Fruit fly (Drosophila melanogaster) whole organism, wandering third instar larva: ENCODE measurements around the gene Hsp27.

Experiments used
- Abd-B ChIP-seq: fragments of >200 bp; optimal IDR thresholded peaks from 2 replicates; lab custom pipeline; 2017; ENCODE audit warnings: missing biosample characterization, missing genetic modification characterization
- CG32264 ChIP-seq: fragments of 200-800 bp; sonication (Bioruptor generic); optimal IDR thresholded peaks from 2 replicates; lab custom pipeline; 2016; ENCODE audit warnings: missing biosample characterization, missing genetic modification characterization
- Dif ChIP-seq: fragments of 200-275, 200-300 bp; sonication (Bioruptor generic); optimal IDR thresholded peaks from 2 replicates; lab custom pipeline; 2018; ENCODE audit warnings: missing biosample characterization, missing genetic modification characterization; ENCODE audit not compliant: partially characterized antibody
- GATAd ChIP-seq: sonication (Bioruptor generic); optimal IDR thresholded peaks from 2 replicates; lab custom pipeline; 2016; ENCODE audit warnings: missing biosample characterization, missing genetic modification characterization
- Jra ChIP-seq: sonication (Bioruptor generic); optimal IDR thresholded peaks from 2 replicates; lab custom pipeline; 2016; ENCODE audit warnings: missing biosample characterization, missing genetic modification characterization
- Vsx2 ChIP-seq: fragments of 200-300, 225-300 bp; sonication (Bioruptor generic); optimal IDR thresholded peaks from 2 replicates; lab custom pipeline; 2018; ENCODE audit warnings: missing biosample characterization, missing genetic modification characterization; ENCODE audit not compliant: partially characterized antibody
- brk ChIP-seq: fragments of 200-800 bp; sonication (Bioruptor generic); optimal IDR thresholded peaks from 2 replicates; lab custom pipeline; 2016; ENCODE audit warnings: missing biosample characterization, mild to moderate bottlenecking, missing genetic modification characterization
- dmrt93B ChIP-seq: fragments of 200-800 bp; sonication (Bioruptor generic); optimal IDR thresholded peaks from 2 replicates; lab custom pipeline; 2018; ENCODE audit warnings: missing biosample characterization, mild to moderate bottlenecking, missing genetic modification characterization
- dsf ChIP-seq: sonication (Bioruptor generic); optimal IDR thresholded peaks from 2 replicates; lab custom pipeline; 2016; ENCODE audit warnings: missing biosample characterization, missing genetic modification characterization, borderline replicate concordance
- h ChIP-seq: fragments of 200-800 bp; sonication (Bioruptor generic); optimal IDR thresholded peaks from 3 replicates; lab custom pipeline; 2016; ENCODE audit warnings: missing biosample characterization, mild to moderate bottlenecking, missing genetic modification characterization
- pan ChIP-seq: fragments of >200 bp; optimal IDR thresholded peaks from 2 replicates; lab custom pipeline; 2017
- psq ChIP-seq: fragments of 200-800 bp; sonication (Bioruptor generic); optimal IDR thresholded peaks from 3 replicates; lab custom pipeline; 2017; ENCODE audit warnings: missing biosample characterization, mild to moderate bottlenecking, missing genetic modification characterization, moderate library complexity
- rgr ChIP-seq: fragments of 200-800 bp; sonication (Bioruptor generic); optimal IDR thresholded peaks from 3 replicates; lab custom pipeline; 2016; ENCODE audit warnings: missing biosample characterization, mild to moderate bottlenecking, missing genetic modification characterization
- woc ChIP-seq: sonication (Bioruptor generic); optimal IDR thresholded peaks from 2 replicates; lab custom pipeline; 2016; ENCODE audit warnings: missing biosample characterization, mild to moderate bottlenecking, missing genetic modification characterization

DNA sequence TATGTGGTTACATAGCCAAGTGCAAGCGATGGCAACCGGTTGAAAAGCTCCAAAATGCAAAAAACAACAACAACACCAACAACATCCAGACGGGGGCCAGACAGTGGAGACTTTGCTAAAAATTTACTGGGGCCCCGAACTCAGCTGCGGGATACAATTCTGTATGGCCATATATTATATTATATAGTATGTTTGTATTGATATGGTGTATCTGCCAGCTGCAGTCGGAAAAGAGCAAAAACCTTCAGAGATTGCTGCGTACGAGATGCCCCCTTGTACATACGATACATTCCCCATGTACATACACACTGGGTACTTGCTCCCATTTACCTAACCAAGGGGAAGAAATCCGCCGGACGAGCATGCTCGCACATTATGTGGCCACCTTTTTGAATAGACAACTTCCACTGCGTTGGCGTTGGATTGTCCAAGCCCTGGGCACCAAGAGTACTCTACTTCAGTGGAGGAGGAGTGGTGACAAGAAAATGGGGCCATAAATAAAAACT, 3.5 kb upstream of the Hsp27 start:
- TF ChIP-seq Jra (GFP tag; lab: Kevin White, UChicago) (no peak), pan (lab: Kevin White, UChicago) (no peak), Vsx2 (GFP tag; lab: Kevin White, UChicago) (no peak), psq (GFP tag; lab: Kevin White, UChicago) (no peak), GATAd (GFP tag; lab: Kevin White, UChicago) (no peak), Abd-B (no peak), woc (GFP tag; lab: Kevin White, UChicago) (peak; percentile 6), Dif (GFP tag; lab: Kevin White, UChicago) (no peak), rgr (GFP tag; lab: Kevin White, UChicago) (no peak), CG32264 (GFP tag; lab: Kevin White, UChicago) (no peak), dsf (GFP tag; lab: Kevin White, UChicago) (no peak), brk (GFP tag; lab: Kevin White, UChicago) (no peak), h (GFP tag; lab: Kevin White, UChicago) (no peak), dmrt93B (GFP tag; lab: Kevin White, UChicago) (no peak)
